Fruit fly (Drosophila melanogaster) whole organism, embryonic: ENCODE measurements around the gene CG9586.

Experiments used
- Aef1 ChIP-seq: fragments of 200-800 bp; sonication (Bioruptor generic); IDR thresholded peaks from 3 replicates; pipeline ENCODE4 v1.3.6; 2022; ENCODE audit warnings: missing biosample characterization, missing genetic modification characterization
- Atf-2 ChIP-seq: fragments of 200-800 bp; sonication (Bioruptor generic); optimal IDR thresholded peaks from 2 replicates; lab custom pipeline; 2016; ENCODE audit warnings: missing biosample characterization, missing genetic modification characterization
- B-H2 ChIP-seq: fragments of 200-800 bp; sonication (Bioruptor generic); optimal IDR thresholded peaks from 2 replicates; lab custom pipeline; 2018; ENCODE audit warnings: missing biosample characterization, mild to moderate bottlenecking, missing genetic modification characterization
- Bgb ChIP-seq: fragments of 200-800 bp; sonication (Bioruptor generic); IDR thresholded peaks from 2 replicates; pipeline ENCODE4 v1.3.6; 2022; ENCODE audit warnings: missing biosample characterization, missing genetic modification characterization; ENCODE audit not compliant: partially characterized antibody
- C15 ChIP-seq: fragments of 200-800 bp; sonication (Bioruptor generic); IDR thresholded peaks from 3 replicates; pipeline ENCODE4 v1.3.6; 2022; ENCODE audit warnings: missing biosample characterization, missing genetic modification characterization
- CG12659 ChIP-seq: fragments of 200-800 bp; sonication (Bioruptor generic); optimal IDR thresholded peaks from 3 replicates; lab custom pipeline; 2017; ENCODE audit warnings: mild to moderate bottlenecking, missing biosample characterization, missing genetic modification reagents, missing genetic modification characterization
- CG14050 ChIP-seq: fragments of 200-800 bp; sonication (Bioruptor generic); IDR thresholded peaks from 3 replicates; pipeline ENCODE4 v1.3.6; 2022; ENCODE audit warnings: missing biosample characterization, missing genetic modification characterization
- CG15073 ChIP-seq: fragments of 200-800 bp; sonication (Bioruptor generic); optimal IDR thresholded peaks from 2 replicates; lab custom pipeline; 2016; ENCODE audit warnings: missing biosample characterization, missing genetic modification characterization
- CG1529 ChIP-seq: fragments of 200-800 bp; sonication (Bioruptor generic); optimal IDR thresholded peaks from 3 replicates; lab custom pipeline; 2018; ENCODE audit warnings: missing biosample characterization, missing genetic modification characterization
- CG1603 ChIP-seq: fragments of 200-800 bp; sonication (Bioruptor generic); optimal IDR thresholded peaks from 2 replicates; lab custom pipeline; 2019; ENCODE audit warnings: missing biosample characterization, mild to moderate bottlenecking, missing genetic modification characterization, moderate library complexity
- CG17186 ChIP-seq: fragments of 200-800 bp; sonication (Bioruptor generic); optimal IDR thresholded peaks from 3 replicates; lab custom pipeline; 2017; ENCODE audit warnings: missing biosample characterization, missing genetic modification reagents, missing genetic modification characterization
- CG17328 ChIP-seq: fragments of 200-800 bp; sonication (Bioruptor generic); IDR thresholded peaks from 2 replicates; pipeline ENCODE4 v1.3.6; 2022; ENCODE audit warnings: missing biosample characterization, missing genetic modification characterization
- CG17612 ChIP-seq: fragments of 200-800 bp; sonication (Bioruptor generic); IDR thresholded peaks from 2 replicates; pipeline ENCODE4 v1.3.6; 2022; ENCODE audit warnings: missing biosample characterization, missing genetic modification characterization
- CG17829 ChIP-seq: fragments of 200-800 bp; optimal IDR thresholded peaks from 2 replicates; lab custom pipeline; 2019; ENCODE audit warnings: missing biosample characterization, mild to moderate bottlenecking, missing genetic modification characterization, moderate library complexity
- CG2120 ChIP-seq: fragments of 200-800 bp; sonication (Bioruptor generic); optimal IDR thresholded peaks from 3 replicates; lab custom pipeline; 2016; ENCODE audit warnings: missing biosample characterization, missing genetic modification characterization
- CG2889 ChIP-seq: fragments of 200-800 bp; sonication (Bioruptor generic); IDR thresholded peaks from 3 replicates; pipeline ENCODE4 v1.3.6; 2022; ENCODE audit warnings: missing biosample characterization, missing genetic modification characterization
- CG34224 ChIP-seq: fragments of 200-800 bp; sonication (Bioruptor generic); IDR thresholded peaks from 3 replicates; pipeline ENCODE4 v1.3.6; 2022; ENCODE audit warnings: missing biosample characterization, missing genetic modification characterization; ENCODE audit not compliant: partially characterized antibody
- CG3995 ChIP-seq: fragments of 200-800 bp; sonication (Bioruptor generic); optimal IDR thresholded peaks from 3 replicates; lab custom pipeline; 2016; ENCODE audit warnings: missing biosample characterization, missing genetic modification characterization
- CG42726 ChIP-seq: fragments of 200-800 bp; sonication (Bioruptor generic); IDR thresholded peaks from 2 replicates; pipeline ENCODE4 v1.3.6; 2022; ENCODE audit warnings: missing biosample characterization, missing genetic modification characterization; ENCODE audit not compliant: partially characterized antibody
- CG6765 ChIP-seq: fragments of 200-800 bp; sonication (Bioruptor generic); optimal IDR thresholded peaks from 3 replicates; lab custom pipeline; 2017; ENCODE audit warnings: missing biosample characterization, mild to moderate bottlenecking, missing genetic modification characterization
- CG7271 ChIP-seq: fragments of 200-800 bp; sonication (Bioruptor generic); optimal IDR thresholded peaks from 2 replicates; lab custom pipeline; 2018; ENCODE audit warnings: missing biosample characterization, mild to moderate bottlenecking, missing genetic modification characterization, moderate library complexity
- CG7786 ChIP-seq: fragments of 200-800 bp; sonication (Bioruptor generic); optimal IDR thresholded peaks from 2 replicates; lab custom pipeline; 2016; ENCODE audit warnings: missing biosample characterization, missing genetic modification characterization
- CG7928 ChIP-seq: fragments of 200-800 bp; sonication (Bioruptor generic); optimal IDR thresholded peaks from 2 replicates; lab custom pipeline; 2017; ENCODE audit warnings: missing biosample characterization, mild to moderate bottlenecking, missing genetic modification characterization
- CG8089 ChIP-seq: fragments of 200-800 bp; sonication (Bioruptor generic); optimal IDR thresholded peaks from 3 replicates; lab custom pipeline; 2016; ENCODE audit warnings: missing biosample characterization, missing genetic modification characterization
- CG8388 ChIP-seq: fragments of 200-800 bp; sonication (Bioruptor generic); optimal IDR thresholded peaks from 2 replicates; lab custom pipeline; 2019; ENCODE audit warnings: missing biosample characterization, mild to moderate bottlenecking, missing genetic modification characterization, moderate library complexity
- Camta ChIP-seq: fragments of 200-800 bp; sonication (Bioruptor generic); optimal IDR thresholded peaks from 2 replicates; lab custom pipeline; 2016; ENCODE audit warnings: missing biosample characterization, missing genetic modification characterization
- Dref ChIP-seq: fragments of 200-800 bp; sonication (Bioruptor generic); IDR thresholded peaks from 2 replicates; pipeline ENCODE4 v1.3.6; 2022; ENCODE audit warnings: missing biosample characterization, missing genetic modification characterization
- Hr39 ChIP-seq: fragments of >200 bp; optimal IDR thresholded peaks from 2 replicates; lab custom pipeline; 2017
- Lim3 ChIP-seq: fragments of 200-800 bp; sonication (Bioruptor generic); IDR thresholded peaks from 2 replicates; pipeline ENCODE4 v1.3.6; 2022; ENCODE audit warnings: missing biosample characterization, missing genetic modification characterization
- Meics ChIP-seq: fragments of 200-800 bp; sonication (Bioruptor generic); optimal IDR thresholded peaks from 2 replicates; lab custom pipeline; 2017; ENCODE audit warnings: missing biosample characterization, mild to moderate bottlenecking, missing genetic modification characterization
- Sin3A ChIP-seq: fragments of >200 bp; optimal IDR thresholded peaks from 2 replicates; lab custom pipeline; 2018
- ab ChIP-seq: fragments of 200-800 bp; sonication (Bioruptor generic); optimal IDR thresholded peaks from 2 replicates; lab custom pipeline; 2016; ENCODE audit warnings: missing biosample characterization, missing genetic modification characterization
- amos ChIP-seq: fragments of 200-800 bp; sonication (Bioruptor generic); IDR thresholded peaks from 2 replicates; pipeline ENCODE4 v1.3.6; 2022; ENCODE audit warnings: missing biosample characterization, missing genetic modification characterization; ENCODE audit not compliant: partially characterized antibody
- ap ChIP-seq: fragments of 200-800 bp; sonication (Bioruptor generic); IDR thresholded peaks from 2 replicates; pipeline ENCODE4 v1.3.6; 2022; ENCODE audit warnings: missing biosample characterization, missing genetic modification characterization
- ato ChIP-seq: fragments of 200-800 bp; sonication (Bioruptor generic); IDR thresholded peaks from 2 replicates; pipeline ENCODE4 v1.3.6; 2022; ENCODE audit warnings: missing biosample characterization, missing genetic modification characterization; ENCODE audit not compliant: partially characterized antibody
- bowl ChIP-seq: fragments of 200-800 bp; sonication (Bioruptor generic); IDR thresholded peaks from 2 replicates; pipeline ENCODE4 v1.3.6; 2022; ENCODE audit warnings: missing biosample characterization, missing genetic modification characterization
- bsh ChIP-seq, 2 experiments: fragments of 200-800 bp; sonication (Bioruptor generic); optimal IDR thresholded peaks; 2 replicates each; lab custom pipeline; 2017 to 2018; ENCODE audit warnings: mild to moderate bottlenecking in 2 of 2, missing biosample characterization in 2 of 2, missing genetic modification characterization in 2 of 2, moderate library complexity in 1 of 2
- dan ChIP-seq: fragments of 200-800 bp; sonication (Bioruptor generic); IDR thresholded peaks from 2 replicates; pipeline ENCODE4 v1.3.6; 2022; ENCODE audit warnings: missing biosample characterization, missing genetic modification characterization
- disco-r ChIP-seq: fragments of 200-800 bp; sonication (Bioruptor generic); optimal IDR thresholded peaks from 2 replicates; lab custom pipeline; 2016; ENCODE audit warnings: missing biosample characterization, missing genetic modification characterization
- gsb ChIP-seq: fragments of 200-800 bp; sonication (Bioruptor generic); IDR thresholded peaks from 2 replicates; pipeline ENCODE4 v1.3.6; 2022; ENCODE audit warnings: missing biosample characterization, missing genetic modification characterization
- jing ChIP-seq: fragments of 200-800 bp; sonication (Bioruptor generic); optimal IDR thresholded peaks from 2 replicates; lab custom pipeline; 2018; ENCODE audit warnings: missing biosample characterization, mild to moderate bottlenecking, missing genetic modification characterization
- nerfin-1 ChIP-seq: fragments of 200-800 bp; sonication (Bioruptor generic); optimal IDR thresholded peaks from 3 replicates; lab custom pipeline; 2019; ENCODE audit warnings: missing biosample characterization, mild to moderate bottlenecking, missing genetic modification characterization, moderate library complexity
- otp ChIP-seq: fragments of 200-800 bp; sonication (Bioruptor generic); IDR thresholded peaks from 3 replicates; pipeline ENCODE4, ENCODE4 v1.3.6; 2022; ENCODE audit warnings: missing biosample characterization, missing genetic modification characterization
- pan ChIP-seq, 4 experiments: fragments of >200 bp in 3 of 4; fragments of 200-800 bp in 1 of 4; sonication (Bioruptor generic) in 1 of 4; optimal IDR thresholded peaks in 3 of 4; IDR thresholded peaks in 1 of 4; 2 replicates each; pipeline versions ENCODE4 v1.3.6 to Lab custom; 2017 to 2022; ENCODE audit warnings: missing biosample characterization in 2 of 4, missing genetic modification characterization in 2 of 4, mixed read lengths in 1 of 4
- pb ChIP-seq: fragments of 200-800 bp; sonication (Bioruptor generic); optimal IDR thresholded peaks from 3 replicates; lab custom pipeline; 2016; ENCODE audit warnings: missing biosample characterization, missing genetic modification characterization
- rib ChIP-seq: fragments of 200-800 bp; sonication (Bioruptor generic); IDR thresholded peaks from 2 replicates; pipeline ENCODE4 v1.3.6; 2022; ENCODE audit warnings: missing biosample characterization, missing genetic modification characterization
- tap ChIP-seq: fragments of 200-800 bp; optimal IDR thresholded peaks from 3 replicates; lab custom pipeline; 2019; ENCODE audit warnings: missing biosample characterization, mild to moderate bottlenecking, missing genetic modification characterization, moderate library complexity
- toy ChIP-seq: fragments of 200-800 bp; sonication (Bioruptor generic); IDR thresholded peaks from 2 replicates; pipeline ENCODE4 v1.3.6; 2022; ENCODE audit warnings: missing biosample characterization, missing genetic modification characterization
- twi ChIP-seq: fragments of 200-800 bp; optimal IDR thresholded peaks from 2 replicates; lab custom pipeline; 2019; ENCODE audit warnings: missing biosample characterization, mild to moderate bottlenecking, missing genetic modification characterization, moderate library complexity
- tx ChIP-seq: fragments of 200-800 bp; sonication (Bioruptor generic); optimal IDR thresholded peaks from 2 replicates; lab custom pipeline; 2016; ENCODE audit warnings: missing biosample characterization, missing genetic modification characterization
- unpg ChIP-seq: fragments of 200-800 bp; sonication (Bioruptor generic); optimal IDR thresholded peaks from 3 replicates; lab custom pipeline; 2018; ENCODE audit warnings: missing biosample characterization, mild to moderate bottlenecking, missing genetic modification characterization, moderate library complexity
- zfh1 ChIP-seq: fragments of 200-800 bp; sonication (Bioruptor generic); IDR thresholded peaks from 3 replicates; pipeline ENCODE4 v1.3.6; 2022; ENCODE audit warnings: missing biosample characterization, missing genetic modification characterization

The CG9586 gene

dm6 chr2L:9205133-9205615 lies 38.9 kb upstream of the CG9586 start (continued):
- no peak for TF ChIP-seq ap
- TF ChIP-seq disco-r (GFP tag; lab: Kevin White, UChicago): no peak
- TF ChIP-seq CG8388 (GFP tag; lab: Kevin White, UChicago): no peak
- TF ChIP-seq CG17829 (tag; lab: Kevin White, UChicago): no peak
- no peak for TF ChIP-seq CG7786 (GFP tag; lab: Kevin White, UChicago)
- no peak for TF ChIP-seq jing (GFP tag; lab: Kevin White, UChicago)
- TF ChIP-seq Bgb (GFP tag; lab: Robert Waterston, UW): no peak
- peak in 1 of 2 experiments; percentile 64 for TF ChIP-seq bsh (GFP tag; optimal IDR thresholded peaks at IDR 0.05; lab: Kevin White, UChicago)
- no peak for TF ChIP-seq CG17612
- TF ChIP-seq Meics (GFP tag; lab: Kevin White, UChicago): no peak
- no peak for TF ChIP-seq CG2889
- no peak for TF ChIP-seq dan (GFP tag; lab: Robert Waterston, UW)
- TF ChIP-seq nerfin-1: peak; percentile 15
- no peak for TF ChIP-seq ab (GFP tag; lab: Kevin White, UChicago)
- TF ChIP-seq Sin3A (lab: Kevin White, UChicago): no peak
- TF ChIP-seq toy: no peak
- TF ChIP-seq B-H2 (GFP tag; lab: Kevin White, UChicago): peak; percentile 85
- TF ChIP-seq Atf-2: no peak
- no peak for TF ChIP-seq CG3995
- no peak for TF ChIP-seq CG8089 (GFP tag; lab: Kevin White, UChicago)
- TF ChIP-seq CG34224: peak; percentile 50; the same call in 1 of the 3 replicates
- no peak; the same call in 1 of the 2 replicates for TF ChIP-seq gsb
- no peak for TF ChIP-seq CG14050 (GFP tag; lab: Robert Waterston, UW)
- TF ChIP-seq CG42726 (GFP tag; lab: Robert Waterston, UW): no peak
- TF ChIP-seq pan (optimal IDR thresholded peaks at IDR 0.05; lab: Kevin White, UChicago): no peak
- no peak for TF ChIP-seq pan (GFP tag; optimal IDR thresholded peaks at IDR 0.05 in 1 of 2, IDR thresholded peaks at IDR 0.05 in 1 of 2)
- TF ChIP-seq CG7928 (GFP tag; lab: Kevin White, UChicago): no peak
- no peak for TF ChIP-seq twi (tag; lab: Kevin White, UChicago)
- TF ChIP-seq CG15073 (GFP tag; lab: Kevin White, UChicago): no peak
- no peak for TF ChIP-seq CG1529
- TF ChIP-seq CG17328: no peak
- peak; percentile 77 for TF ChIP-seq rib
- TF ChIP-seq tap: no peak
- no peak for TF ChIP-seq Dref (GFP tag; lab: Robert Waterston, UW)
- no peak for TF ChIP-seq amos
- TF ChIP-seq CG1603: no peak
- no peak for TF ChIP-seq CG2120 (GFP tag; lab: Kevin White, UChicago)
- TF ChIP-seq unpg: peak; percentile 35
- TF ChIP-seq Camta (GFP tag; lab: Kevin White, UChicago): no peak
- no peak for TF ChIP-seq C15 (GFP tag; lab: Robert Waterston, UW)
- peak; percentile 86; the same call in 1 of the 2 replicates for TF ChIP-seq bowl (GFP tag; lab: Robert Waterston, UW)
- no peak for TF ChIP-seq ato (GFP tag; lab: Robert Waterston, UW)
- no peak for TF ChIP-seq Lim3 (GFP tag; lab: Robert Waterston, UW)
- no peak for TF ChIP-seq tx (GFP tag; lab: Kevin White, UChicago)
- TF ChIP-seq CG7271 (tag; lab: Kevin White, UChicago): no peak
- TF ChIP-seq zfh1 (GFP tag; lab: Robert Waterston, UW): no peak; the same call in 2 of the 3 replicates
- TF ChIP-seq pb (GFP tag; lab: Kevin White, UChicago): no peak
- no peak for TF ChIP-seq CG12659 (GFP tag; lab: Kevin White, UChicago)
- no peak for TF ChIP-seq Hr39 (lab: Kevin White, UChicago)
- TF ChIP-seq CG6765 (GFP tag; lab: Kevin White, UChicago): no peak
- TF ChIP-seq Aef1 (GFP tag; lab: Robert Waterston, UW): no peak
- 0 out of 3 replicates have a peak, but pooled peaks have one; percentile 31 for TF ChIP-seq otp (GFP tag; lab: Robert Waterston, UW)
- no peak for TF ChIP-seq CG17186 (GFP tag; lab: Kevin White, UChicago)
